Worm (Caenorhabditis elegans) whole organism, L3 larva: Measurements from ENCODE around the gene ceh-63.

Source experiments
- R02D3.7 ChIP-seq: fragments of 150-350 bp; optimal IDR thresholded peaks from 2 replicates; lab custom pipeline; 2014; ENCODE audit warnings: missing biosample characterization, missing genetic modification characterization
- ama-1 ChIP-seq: fragments of 150-350 bp; optimal IDR thresholded peaks from 2 replicates; lab custom pipeline; 2018
- ceh-28 ChIP-seq: fragments of 150-350 bp; optimal IDR thresholded peaks from 2 replicates; lab custom pipeline; 2014; ENCODE audit warnings: missing biosample characterization, missing genetic modification reagents, missing genetic modification characterization
- ceh-9 ChIP-seq: sonication (generic microtip); optimal IDR thresholded peaks from 2 replicates; lab custom pipeline; 2018; ENCODE audit warnings: missing biosample characterization, missing genetic modification characterization
- jun-1 ChIP-seq: fragments of 150-350 bp; optimal IDR thresholded peaks from 2 replicates; lab custom pipeline; 2014; ENCODE audit warnings: missing biosample characterization, missing genetic modification reagents, missing genetic modification characterization
- lsy-12 ChIP-seq: sonication (generic microtip); optimal IDR thresholded peaks from 2 replicates; lab custom pipeline; 2016; ENCODE audit warnings: mild to moderate bottlenecking, missing genetic modification characterization, missing compliant biosample characterization
- nhr-11 ChIP-seq: fragments of 150-350 bp; optimal IDR thresholded peaks from 2 replicates; lab custom pipeline; 2014; ENCODE audit warnings: missing biosample characterization, missing genetic modification characterization
- nhr-25 ChIP-seq: sonication (generic microtip); optimal IDR thresholded peaks from 2 replicates; lab custom pipeline; 2017; ENCODE audit warnings: missing biosample characterization, missing genetic modification characterization
- nhr-76 ChIP-seq: fragments of 150-350 bp; sonication (generic microtip); optimal IDR thresholded peaks from 5 replicates; lab custom pipeline; 2014; ENCODE audit warnings: missing biosample characterization, missing genetic modification characterization
- pha-4 ChIP-seq: fragments of 150-350 bp; optimal IDR thresholded peaks from 2 replicates; lab custom pipeline; 2014; ENCODE audit warnings: missing biosample characterization, missing genetic modification reagents, missing genetic modification characterization
- snpc-4 ChIP-seq: fragments of 150-350 bp; optimal IDR thresholded peaks from 2 replicates; lab custom pipeline; 2014; ENCODE audit warnings: missing biosample characterization, missing genetic modification characterization
- unc-39 ChIP-seq: sonication (generic microtip); optimal IDR thresholded peaks from 4 replicates; lab custom pipeline; 2017; ENCODE audit warnings: missing biosample characterization, missing genetic modification characterization
- unc-62 ChIP-seq: fragments of 150-350 bp; sonication (generic microtip); optimal IDR thresholded peaks from 4 replicates; lab custom pipeline; 2014; ENCODE audit warnings: missing biosample characterization, missing genetic modification reagents, missing genetic modification characterization

DNA sequence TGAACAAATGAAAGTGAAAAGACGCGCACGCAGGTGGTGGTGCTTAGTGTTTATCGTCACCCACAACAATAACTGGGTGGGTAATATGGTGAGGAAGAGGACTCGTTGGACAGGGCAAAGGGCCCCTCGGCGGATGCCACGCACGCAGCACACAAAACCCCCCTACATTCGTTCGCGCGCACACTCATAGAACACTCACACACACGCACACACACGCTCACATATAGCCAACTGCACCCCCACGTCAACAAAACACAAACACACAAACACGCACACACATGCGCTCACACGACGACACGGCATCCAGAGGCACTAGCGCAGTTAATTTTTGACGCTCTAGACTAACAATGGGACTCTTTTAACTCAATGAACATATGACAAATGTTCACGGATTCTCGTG lies 20.3 kb upstream of the ceh-63 start:
- no peak for TF ChIP-seq jun-1 (tag; lab: Kevin White, UChicago)
- TF ChIP-seq ceh-9 (tag; lab: Kevin White, UChicago): no peak
- TF ChIP-seq unc-39: no peak
- no peak for TF ChIP-seq ceh-28
- no peak for TF ChIP-seq pha-4 (tag; lab: Kevin White, UChicago)
- TF ChIP-seq nhr-76 (tag; lab: Kevin White, UChicago): no peak
- no peak for TF ChIP-seq ama-1 (lab: Kevin White, UChicago)
- TF ChIP-seq nhr-11: no peak
- peak; percentile 40 for TF ChIP-seq lsy-12 (tag; lab: Kevin White, UChicago)
- TF ChIP-seq snpc-4 (tag; lab: Kevin White, UChicago): no peak
- no peak for TF ChIP-seq unc-62 (GFP tag; lab: Kevin White, UChicago)
- TF ChIP-seq nhr-25: no peak
- TF ChIP-seq R02D3.7: no peak
